Fruit fly (Drosophila melanogaster) whole organism, prepupa: ENCODE data around the gene CG32650.

Source experiments
- CG6854 ChIP-seq: fragments of 200-800 bp; sonication (Bioruptor generic); optimal IDR thresholded peaks from 2 replicates; lab custom pipeline; 2017; ENCODE audit warnings: missing biosample characterization, mild to moderate bottlenecking, missing genetic modification characterization
- Eip93F ChIP-seq: fragments of 200-800 bp; sonication (Bioruptor generic); optimal IDR thresholded peaks from 2 replicates; lab custom pipeline; 2016; ENCODE audit warnings: missing biosample characterization, mild to moderate bottlenecking, missing genetic modification characterization
- Smox ChIP-seq: fragments of 200-800 bp; sonication (Bioruptor generic); optimal IDR thresholded peaks from 3 replicates; lab custom pipeline; 2016; ENCODE audit warnings: missing biosample characterization, missing genetic modification characterization
- esn ChIP-seq: fragments of 200-800 bp; sonication (Bioruptor generic); optimal IDR thresholded peaks from 2 replicates; lab custom pipeline; 2016; ENCODE audit warnings: missing biosample characterization, mild to moderate bottlenecking, missing genetic modification characterization, moderate library complexity
- lz ChIP-seq: fragments of 200-800 bp; sonication (Bioruptor generic); optimal IDR thresholded peaks from 3 replicates; lab custom pipeline; 2016; ENCODE audit warnings: missing biosample characterization, missing genetic modification characterization
- spab ChIP-seq: fragments of 200-800 bp; sonication (Bioruptor generic); optimal IDR thresholded peaks from 2 replicates; lab custom pipeline; 2017; ENCODE audit warnings: missing biosample characterization, mild to moderate bottlenecking, missing genetic modification characterization, missing genetic modification reagents

- TF ChIP-seq lz (no peak), Eip93F (GFP tag; lab: Kevin White, UChicago) (no peak), Smox (GFP tag; lab: Kevin White, UChicago) (no peak), esn (no peak), CG6854 (GFP tag; lab: Kevin White, UChicago) (no peak), spab (GFP tag; lab: Kevin White, UChicago) (no peak)
Measured at dm6 chrX:12890826-12891175, 7.7 kb downstream of the CG32650 start.
